Worm (Caenorhabditis elegans) whole organism, L1 larva: ENCODE data around the gene K08F9.1.

ENCODE experiments used
- C04F5.9 ChIP-seq: sonication (generic microtip); optimal IDR thresholded peaks from 2 replicates; lab custom pipeline; 2016; ENCODE audit warnings: missing genetic modification characterization, missing compliant biosample characterization
- C34B4.2 ChIP-seq: sonication (generic microtip); optimal IDR thresholded peaks from 2 replicates; lab custom pipeline; 2017; ENCODE audit warnings: mild to moderate bottlenecking, missing genetic modification characterization, missing compliant biosample characterization
- F16B12.6 ChIP-seq: fragments of 150-350 bp; optimal IDR thresholded peaks from 2 replicates; lab custom pipeline; 2014; ENCODE audit warnings: missing biosample characterization, missing genetic modification characterization
- Y116A8C.19 ChIP-seq: sonication (generic microtip); optimal IDR thresholded peaks from 2 replicates; lab custom pipeline; 2016; ENCODE audit warnings: missing compliant biosample characterization, missing genetic modification characterization, borderline replicate concordance
- alr-1 ChIP-seq: fragments of 200-800 bp; sonication (Bioruptor generic); optimal IDR thresholded peaks from 2 replicates; lab custom pipeline; 2018; ENCODE audit warnings: borderline replicate concordance, mild to moderate bottlenecking, missing genetic modification characterization, missing compliant biosample characterization
- blmp-1 ChIP-seq: fragments of 150-350 bp; optimal IDR thresholded peaks from 2 replicates; lab custom pipeline; 2014; ENCODE audit warnings: missing biosample characterization, missing genetic modification characterization
- ces-1 ChIP-seq: fragments of 150-350 bp; optimal IDR thresholded peaks from 2 replicates; lab custom pipeline; 2014; ENCODE audit warnings: missing biosample characterization, missing genetic modification reagents, missing genetic modification characterization
- dpl-1 ChIP-seq, 3 experiments: fragments of 150-350 bp in 2 of 3; sonication (generic microtip) in 1 of 3; optimal IDR thresholded peaks; 2 replicates each; lab custom pipeline; 2014 to 2017; ENCODE audit warnings: missing biosample characterization in 3 of 3, missing genetic modification characterization in 3 of 3, missing genetic modification reagents in 3 of 3
- efl-1 ChIP-seq, 4 experiments: fragments of 150-350 bp; optimal IDR thresholded peaks in 3 of 4; peaks in 1 of 4; 1 replicate in 1 of 4; 2 replicates in 3 of 4; lab custom pipeline; 2014; ENCODE audit warnings: missing biosample characterization in 2 of 4, missing genetic modification characterization in 2 of 4, missing genetic modification reagents in 2 of 4
- egl-13 ChIP-seq: sonication (generic microtip); optimal IDR thresholded peaks from 2 replicates; lab custom pipeline; 2016; ENCODE audit warnings: missing genotype, missing genetic modification reagents, missing genetic modification characterization, missing compliant biosample characterization
- egl-27 ChIP-seq, 2 experiments: fragments of 150-350 bp in 1 of 2; sonication (generic microtip); optimal IDR thresholded peaks; 3 replicates each; lab custom pipeline; 2017 to 2018; ENCODE audit warnings: missing biosample characterization in 2 of 2, missing genetic modification characterization in 2 of 2, missing genetic modification reagents in 2 of 2
- elt-2 ChIP-seq: sonication (generic microtip); optimal IDR thresholded peaks from 2 replicates; lab custom pipeline; 2016; ENCODE audit warnings: missing genetic modification characterization, mild to moderate bottlenecking, inconsistent platforms, missing compliant biosample characterization, missing genetic modification reagents
- elt-3 ChIP-seq, 6 experiments: fragments of 150-350 bp in 1 of 6; sonication (generic microtip); optimal IDR thresholded peaks; 2 replicates each; lab custom pipeline; 2017 to 2018; ENCODE audit warnings: missing biosample characterization in 6 of 6, missing genetic modification characterization in 6 of 6, inconsistent platforms in 1 of 6
- fkh-10 ChIP-seq: sonication (generic microtip); optimal IDR thresholded peaks from 2 replicates; lab custom pipeline; 2017; ENCODE audit warnings: missing biosample characterization, missing genetic modification reagents, missing genetic modification characterization
- fkh-8 ChIP-seq: sonication (generic microtip); optimal IDR thresholded peaks from 2 replicates; lab custom pipeline; 2016; ENCODE audit warnings: mild to moderate bottlenecking, missing genetic modification characterization, missing compliant biosample characterization
- grh-1 ChIP-seq: fragments of 200-800 bp; sonication (Bioruptor generic); IDR thresholded peaks from 2 replicates; pipeline ENCODE4 v1.3.6; 2022; ENCODE audit warnings: missing genetic modification reagents, missing genetic modification characterization, missing compliant biosample characterization
- hlh-17 ChIP-seq: fragments of 200-800 bp; sonication (Bioruptor generic); optimal IDR thresholded peaks from 2 replicates; lab custom pipeline; 2018; ENCODE audit warnings: missing genetic modification characterization, mild to moderate bottlenecking, missing compliant biosample characterization, moderate library complexity, borderline replicate concordance
- hpl-2 ChIP-seq: fragments of 150-350 bp; optimal IDR thresholded peaks from 2 replicates; lab custom pipeline; 2014; ENCODE audit warnings: missing biosample characterization, missing genetic modification reagents, missing genetic modification characterization
- irx-1 ChIP-seq: sonication (generic microtip); optimal IDR thresholded peaks from 2 replicates; lab custom pipeline; 2016; ENCODE audit warnings: missing genetic modification characterization, missing compliant biosample characterization
- jun-1 ChIP-seq: fragments of 150-350 bp; optimal IDR thresholded peaks from 2 replicates; lab custom pipeline; 2014; ENCODE audit warnings: missing biosample characterization, missing genetic modification reagents, missing genetic modification characterization
- lin-13 ChIP-seq: fragments of 150-350 bp; optimal IDR thresholded peaks from 2 replicates; lab custom pipeline; 2014; ENCODE audit warnings: missing biosample characterization, missing genetic modification reagents, missing genetic modification characterization
- lin-14 ChIP-seq: fragments of 200-800 bp; sonication (Bioruptor generic); optimal IDR thresholded peaks from 2 replicates; lab custom pipeline; 2018; ENCODE audit warnings: mild to moderate bottlenecking, missing genetic modification characterization, moderate library complexity, missing compliant biosample characterization
- lin-15B ChIP-seq: fragments of 150-350 bp; sonication (generic microtip); optimal IDR thresholded peaks from 3 replicates; lab custom pipeline; 2014; ENCODE audit warnings: missing biosample characterization, missing genetic modification characterization
- lin-35 ChIP-seq, 2 experiments: fragments of 150-350 bp; optimal IDR thresholded peaks; 2 replicates each; lab custom pipeline; 2014; ENCODE audit warnings: missing biosample characterization in 2 of 2, missing genetic modification characterization in 2 of 2, missing genetic modification reagents in 2 of 2
- lin-39 ChIP-seq: fragments of 150-350 bp; optimal IDR thresholded peaks from 2 replicates; lab custom pipeline; 2014; ENCODE audit warnings: missing biosample characterization, missing genetic modification reagents, missing genetic modification characterization
- mdl-1 ChIP-seq, 2 experiments: fragments of 150-350 bp; optimal IDR thresholded peaks; 2 replicates each; lab custom pipeline; 2014 to 2017; ENCODE audit warnings: missing biosample characterization in 2 of 2, missing genetic modification characterization in 2 of 2, inconsistent platforms in 1 of 2
- nhr-237 ChIP-seq: fragments of 150-350 bp; optimal IDR thresholded peaks from 2 replicates; lab custom pipeline; 2014; ENCODE audit warnings: missing biosample characterization, missing genetic modification characterization
- nhr-47 ChIP-seq: sonication (generic microtip); optimal IDR thresholded peaks from 2 replicates; lab custom pipeline; 2016; ENCODE audit warnings: mild to moderate bottlenecking, missing genetic modification characterization, moderate library complexity, missing compliant biosample characterization
- nhr-77 ChIP-seq: fragments of 150-350 bp; optimal IDR thresholded peaks from 2 replicates; lab custom pipeline; 2014; ENCODE audit warnings: missing biosample characterization, missing genetic modification characterization
- nhr-84 ChIP-seq: sonication (generic microtip); optimal IDR thresholded peaks from 2 replicates; lab custom pipeline; 2017; ENCODE audit warnings: missing biosample characterization, missing genetic modification characterization
- nhr-85 ChIP-seq: sonication (generic microtip); peaks from one replicate; lab custom pipeline; 2016; ENCODE audit warnings: missing genetic modification characterization, inconsistent platforms, missing compliant biosample characterization
- nhr-90 ChIP-seq: sonication (generic microtip); optimal IDR thresholded peaks from 2 replicates; lab custom pipeline; 2016; ENCODE audit warnings: mild to moderate bottlenecking, missing genetic modification characterization, missing compliant biosample characterization; ENCODE audit not compliant: poor library complexity
- pag-3 ChIP-seq: sonication (generic microtip); optimal IDR thresholded peaks from 2 replicates; lab custom pipeline; 2017; ENCODE audit warnings: missing genetic modification characterization, mild to moderate bottlenecking, missing compliant biosample characterization, antibody characterized with exemption, borderline replicate concordance; ENCODE audit not compliant: insufficient read depth
- pax-3 ChIP-seq: fragments of 200-800 bp; sonication (Bioruptor generic); optimal IDR thresholded peaks from 2 replicates; lab custom pipeline; 2018; ENCODE audit warnings: mild to moderate bottlenecking, missing genetic modification characterization, moderate library complexity, missing compliant biosample characterization
- skn-1 ChIP-seq: fragments of 150-350 bp; optimal IDR thresholded peaks from 2 replicates; lab custom pipeline; 2014; ENCODE audit warnings: missing biosample characterization, missing genetic modification characterization
- snu-23 ChIP-seq: sonication (generic microtip); optimal IDR thresholded peaks from 2 replicates; lab custom pipeline; 2016; ENCODE audit warnings: missing genetic modification characterization, missing compliant biosample characterization
- sptf-1 ChIP-seq: fragments of 150-350 bp; optimal IDR thresholded peaks from 2 replicates; lab custom pipeline; 2014; ENCODE audit warnings: missing biosample characterization, missing genetic modification characterization
- tbx-2 ChIP-seq: sonication (generic microtip); optimal IDR thresholded peaks from 2 replicates; lab custom pipeline; 2016; ENCODE audit warnings: missing genetic modification characterization, missing compliant biosample characterization
- tlp-1 ChIP-seq: fragments of 150-350 bp; optimal IDR thresholded peaks from 2 replicates; lab custom pipeline; 2014; ENCODE audit warnings: missing biosample characterization, missing genetic modification characterization
- unc-130 ChIP-seq: fragments of 150-350 bp; optimal IDR thresholded peaks from 2 replicates; lab custom pipeline; 2017; ENCODE audit warnings: missing biosample characterization, missing genetic modification characterization, inconsistent platforms
- unc-30 ChIP-seq: sonication (generic microtip); optimal IDR thresholded peaks from 2 replicates; lab custom pipeline; 2017; ENCODE audit warnings: missing biosample characterization, missing genetic modification characterization
- unc-86 ChIP-seq: sonication (generic microtip); optimal IDR thresholded peaks from 2 replicates; lab custom pipeline; 2016; ENCODE audit warnings: missing genetic modification characterization, missing compliant biosample characterization
- unc-98 ChIP-seq: fragments of 200-800 bp; sonication (Bioruptor generic); IDR thresholded peaks from 2 replicates; pipeline ENCODE4 v1.3.6; 2022; ENCODE audit warnings: missing genetic modification characterization, missing compliant biosample characterization
- vab-15 ChIP-seq: sonication (generic microtip); optimal IDR thresholded peaks from 2 replicates; lab custom pipeline; 2017; ENCODE audit warnings: missing genotype, mild to moderate bottlenecking, missing genetic modification characterization, missing compliant biosample characterization
- xbp-1 ChIP-seq: sonication (generic microtip); optimal IDR thresholded peaks from 2 replicates; lab custom pipeline; 2016; ENCODE audit warnings: missing genetic modification characterization, missing compliant biosample characterization

The K08F9.1 gene

ce11 chrV:15143285-15143684, at the start of gene K08F9.1:
Gene K08F9.1 (minus strand): TSS chrV:15143385.
- TF ChIP-seq pag-3, result no peak
- TF ChIP-seq unc-30 (tag; lab: Kevin White, UChicago), result no peak
- TF ChIP-seq egl-27 (tag; optimal IDR thresholded peaks at IDR 0.05; lab: Kevin White, UChicago), result no peak
- TF ChIP-seq sptf-1, result no peak
- TF ChIP-seq C04F5.9 (tag; lab: Kevin White, UChicago), result no peak
- no peak for TF ChIP-seq tlp-1 (tag; lab: Kevin White, UChicago)
- no peak for TF ChIP-seq tbx-2 (tag; lab: Kevin White, UChicago)
- no peak for TF ChIP-seq ces-1 (GFP tag; lab: Kevin White, UChicago)
- no peak for TF ChIP-seq vab-15 (tag; lab: Kevin White, UChicago)
- TF ChIP-seq nhr-237, result no peak

- TF ChIP-seq efl-1 (optimal IDR thresholded peaks at IDR 0.05; lab: Kevin White, UChicago), result no peak
- TF ChIP-seq efl-1 (GFP tag; optimal IDR thresholded peaks at IDR 0.05 in 1 of 2; lab: Kevin White, UChicago), result peak in 1 of 2 experiments; percentile 16
- TF ChIP-seq nhr-237, result no peak
- TF ChIP-seq nhr-85 (tag; lab: Kevin White, UChicago), result peak; percentile 27
- no peak for TF ChIP-seq lin-14 (GFP tag; lab: Kevin White, UChicago)
- no peak for TF ChIP-seq elt-3 (tag; optimal IDR thresholded peaks at IDR 0.05; lab: Kevin White, UChicago)
- TF ChIP-seq elt-2, result peak; percentile 55
- no peak for TF ChIP-seq unc-98 (GFP tag; lab: Robert Waterston, UW)
- no peak for TF ChIP-seq dpl-1 (GFP tag; optimal IDR thresholded peaks at IDR 0.05; lab: Kevin White, UChicago)
- TF ChIP-seq pax-3, result no peak
- peak in 1 of 2 experiments; percentile 33 for TF ChIP-seq lin-35 (GFP tag; optimal IDR thresholded peaks at IDR 0.05; lab: Kevin White, UChicago)
- TF ChIP-seq, all 84 proteins: peak for 4
Observed at ce11 chrV:15192377-15192776, 49.2 kb upstream of the K08F9.1 start, which contains the start of gene plc-2. Gene plc-2 (plus strand): TSS chrV:15192572.

ce11 chrV:15191971-15192370, 48.8 kb upstream of the K08F9.1 start:
- no peak for TF ChIP-seq lin-13
- TF ChIP-seq hpl-2 (GFP tag; lab: Kevin White, UChicago), result no peak
- no peak for TF ChIP-seq alr-1 (tag; lab: Kevin White, UChicago)
- no peak for TF ChIP-seq egl-13 (tag; lab: Kevin White, UChicago)
- no peak for TF ChIP-seq irx-1 (tag; lab: Kevin White, UChicago)
- TF ChIP-seq efl-1 (optimal IDR thresholded peaks at IDR 0.05; lab: Kevin White, UChicago), result no peak
- TF ChIP-seq efl-1 (GFP tag; optimal IDR thresholded peaks at IDR 0.05 in 1 of 2; lab: Kevin White, UChicago), result no peak
- TF ChIP-seq elt-2, result no peak
- TF ChIP-seq skn-1 (tag; lab: Kevin White, UChicago), result no peak
- no peak for TF ChIP-seq tlp-1 (tag; lab: Kevin White, UChicago)
- TF ChIP-seq F16B12.6, result no peak
- no peak for TF ChIP-seq Y116A8C.19 (tag; lab: Kevin White, UChicago)
- no peak for TF ChIP-seq ces-1 (GFP tag; lab: Kevin White, UChicago)
- no peak for TF ChIP-seq lin-39
- TF ChIP-seq tbx-2 (tag; lab: Kevin White, UChicago), result no peak
- TF ChIP-seq nhr-90 (tag; lab: Kevin White, UChicago), result no peak
- no peak for TF ChIP-seq snu-23
- TF ChIP-seq lin-15B (tag; lab: Kevin White, UChicago), result no peak
- TF ChIP-seq egl-27 (tag; optimal IDR thresholded peaks at IDR 0.05; lab: Kevin White, UChicago), result no peak
- no peak for TF ChIP-seq blmp-1 (tag; lab: Kevin White, UChicago)
- TF ChIP-seq nhr-77 (tag; lab: Kevin White, UChicago), result no peak
- TF ChIP-seq, all 84 proteins: peak for 0

ce11 chrV:15190903-15191302, 47.7 kb upstream of the K08F9.1 start, which contains the start of gene Y75B12B.11:
Gene Y75B12B.11 (plus strand): TSS chrV:15191296.
- TF ChIP-seq grh-1 (GFP tag; lab: Robert Waterston, UW) (peak; percentile 43; the same call in 1 of the 2 replicates), unc-30 (tag; lab: Kevin White, UChicago) (no peak), nhr-84 (tag; lab: Kevin White, UChicago) (no peak), elt-3 (tag; optimal IDR thresholded peaks at IDR 0.05; lab: Kevin White, UChicago) (peak in 2 of 6 experiments; percentile 46 to 48), nhr-47 (tag; lab: Kevin White, UChicago) (peak; percentile 83), lin-39 (no peak), unc-130 (tag; lab: Kevin White, UChicago) (no peak), hlh-17 (GFP tag; lab: Kevin White, UChicago) (no peak), unc-86 (tag; lab: Kevin White, UChicago) (peak; percentile 40), vab-15 (tag; lab: Kevin White, UChicago) (peak; percentile 20), lin-15B (tag; lab: Kevin White, UChicago) (peak; percentile 49), mdl-1 (tag; optimal IDR thresholded peaks at IDR 0.05; lab: Kevin White, UChicago) (peak in 1 of 2 experiments; percentile 51), dpl-1 (GFP tag; optimal IDR thresholded peaks at IDR 0.05; lab: Kevin White, UChicago) (peak; percentile 60 to 72 (median 70)), C34B4.2 (tag; lab: Kevin White, UChicago) (peak; percentile 29), tbx-2 (tag; lab: Kevin White, UChicago) (peak; percentile 66), fkh-10 (GFP tag; lab: Kevin White, UChicago) (no peak), xbp-1 (tag; lab: Kevin White, UChicago) (peak; percentile 57), fkh-8 (tag; lab: Kevin White, UChicago) (peak; percentile 88), jun-1 (peak; percentile 45)
